1 fruit fly cellular context compared by ENCODE assay signal in the genomic region with DNA sequence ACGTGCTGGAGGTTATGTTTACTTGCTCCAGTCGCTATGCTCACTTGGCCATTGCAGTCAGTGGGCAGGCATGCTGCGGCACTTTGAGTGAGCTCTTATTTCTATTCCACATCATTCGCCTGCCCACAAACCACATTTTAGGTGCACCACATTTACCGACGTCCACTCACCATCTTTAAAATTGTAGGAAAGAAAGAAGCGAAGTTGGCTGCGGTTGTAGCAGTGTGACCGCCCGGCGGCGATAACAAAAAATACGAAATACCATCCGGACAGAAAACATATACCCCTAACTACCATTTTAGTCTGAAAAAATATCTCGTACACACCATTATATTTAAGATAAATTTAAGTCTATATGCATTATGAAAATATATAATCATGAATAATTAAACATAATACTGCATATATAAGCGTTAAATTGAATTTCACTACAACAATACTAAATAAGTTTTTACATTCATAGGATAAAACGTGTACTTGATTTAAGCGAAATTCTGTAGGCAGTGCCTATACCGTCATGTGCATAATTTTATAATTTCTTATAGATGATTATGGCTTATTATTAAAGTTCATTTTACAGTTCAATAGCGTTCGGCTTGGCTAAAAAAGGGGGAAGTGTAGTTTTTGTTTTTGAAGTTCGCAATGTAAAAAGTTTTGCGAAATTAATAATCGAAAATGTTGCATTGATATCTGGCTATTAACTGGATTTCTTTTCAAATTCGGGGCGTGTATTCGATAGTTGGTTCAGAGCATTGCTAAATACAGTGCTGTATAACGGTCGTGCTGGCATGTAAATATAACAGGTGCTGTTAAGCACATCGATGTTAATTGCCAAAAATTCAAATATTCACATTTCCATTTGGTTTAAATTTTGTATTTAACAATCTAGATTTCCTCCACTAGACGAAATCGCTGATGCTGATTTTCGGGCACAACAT.
A peak's percentile ranks its signal among the peaks of the same experiment; 100 is the strongest.
TF ChIP-seq lines count a peak whose summit lies in the region.

Gene RpL27A (minus strand): TSS at position 246 of the 938 bp plus-strand sequence.

TF ChIP-seq in whole organism, embryonic, 481 proteins besides CTCF, POLR2A, EP300 and RAD21 (continued from another document):
- TF ChIP-seq CG31224 (GFP tag; IDR thresholded peaks at IDR 0.05; lab: Robert Waterston, UW) (peak; percentile 54; the same call in 1 of the 2 replicates), CoRest (tag; optimal IDR thresholded peaks at IDR 0.05; lab: Kevin White, UChicago) (peak; percentile 81), CG5245 (GFP tag; optimal IDR thresholded peaks at IDR 0.05; lab: Kevin White, UChicago) (peak; percentile 65), BEAF-32 (GFP tag; optimal IDR thresholded peaks at IDR 0.05; lab: Kevin White, UChicago) (peak; percentile 76), HmgZ (tag; optimal IDR thresholded peaks at IDR 0.05; lab: Kevin White, UChicago) (peak; percentile 75), ara (GFP tag; IDR thresholded peaks at IDR 0.05; lab: Robert Waterston, UW) (peak; percentile 73), CG11560 (tag; IDR thresholded peaks at IDR 0.05; lab: Robert Waterston, UW) (no peak; the same call in 2 of the 3 replicates), chif (GFP tag; optimal IDR thresholded peaks at IDR 0.05; lab: Kevin White, UChicago) (peak; percentile 52 to 68), CG4617 (GFP tag; optimal IDR thresholded peaks at IDR 0.05; lab: Kevin White, UChicago; ENCODE audit: borderline replicate concordance) (peak; percentile 44), Dip2 (GFP tag; IDR thresholded peaks at IDR 0.05; lab: Robert Waterston, UW) (no peak), CG1233 (GFP tag; optimal IDR thresholded peaks at IDR 0.05; lab: Kevin White, UChicago) (peak; percentile 78), Chrac-16 (GFP tag; optimal IDR thresholded peaks at IDR 0.05; lab: Kevin White, UChicago) (peak; percentile 32), CG32772 (GFP tag; IDR thresholded peaks at IDR 0.05; lab: Robert Waterston, UW) (peak; percentile 61), CG31388 (GFP tag; optimal IDR thresholded peaks at IDR 0.05; lab: Kevin White, UChicago) (peak; percentile 32), NFAT (GFP tag; IDR thresholded peaks at IDR 0.05; lab: Robert Waterston, UW) (peak; percentile 92), B-H2 (GFP tag; optimal IDR thresholded peaks at IDR 0.05; lab: Kevin White, UChicago) (peak; percentile 90), CG10274 (GFP tag; optimal IDR thresholded peaks at IDR 0.05; lab: Kevin White, UChicago) (peak; percentile 61), Ssrp (tag; optimal IDR thresholded peaks at IDR 0.05; lab: Kevin White, UChicago) (peak; percentile 43), Oli (tag; optimal IDR thresholded peaks at IDR 0.05; lab: Kevin White, UChicago) (peak; percentile 66), btn (GFP tag; optimal IDR thresholded peaks at IDR 0.05; lab: Kevin White, UChicago) (peak; percentile 36), gcm2 (GFP tag; optimal IDR thresholded peaks at IDR 0.05; lab: Kevin White, UChicago) (peak; percentile 43), CHES-1-like (GFP tag; optimal IDR thresholded peaks at IDR 0.05; lab: Kevin White, UChicago) (peak; percentile 26), fd64A (GFP tag; optimal IDR thresholded peaks at IDR 0.05; lab: Kevin White, UChicago) (peak; percentile 80), CG10366 (GFP tag; IDR thresholded peaks at IDR 0.05; lab: Robert Waterston, UW) (peak; percentile 73), amos (GFP tag; IDR thresholded peaks at IDR 0.05; lab: Robert Waterston, UW; ENCODE audit: partially characterized antibody) (peak; percentile 72), Dbx (GFP tag; IDR thresholded peaks at IDR 0.05; lab: Robert Waterston, UW) (peak; percentile 89), HmgD (GFP tag; optimal IDR thresholded peaks at IDR 0.05; lab: Kevin White, UChicago) (peak; percentile 39), sens (GFP tag; lab: Kevin White, UChicago) (peak; percentile 82), disco-r (GFP tag; optimal IDR thresholded peaks at IDR 0.05; lab: Kevin White, UChicago) (peak; percentile 66), CG12942 (GFP tag; optimal IDR thresholded peaks at IDR 0.05; lab: Kevin White, UChicago) (peak; percentile 67), Side (GFP tag; optimal IDR thresholded peaks at IDR 0.05; lab: Kevin White, UChicago) (peak; percentile 78), salm (tag; optimal IDR thresholded peaks at IDR 0.05; lab: Kevin White, UChicago) (peak; percentile 51), Nf-YA (GFP tag; IDR thresholded peaks at IDR 0.05; lab: Robert Waterston, UW) (peak; percentile 63), tup (GFP tag; optimal IDR thresholded peaks at IDR 0.05; lab: Kevin White, UChicago) (no peak), sens-2 (GFP tag; IDR thresholded peaks at IDR 0.05; lab: Robert Waterston, UW) (peak; percentile 82), eve (GFP tag; optimal IDR thresholded peaks at IDR 0.05; lab: Kevin White, UChicago) (no peak), bab2 (GFP tag; optimal IDR thresholded peaks at IDR 0.05; lab: Kevin White, UChicago) (peak; percentile 36), Taf1 (GFP tag; IDR thresholded peaks at IDR 0.05; lab: Robert Waterston, UW) (peak; percentile 28; the same call in 1 of the 2 replicates), D19A (tag; optimal IDR thresholded peaks at IDR 0.05; lab: Kevin White, UChicago) (peak; percentile 65), CrebB (tag; optimal IDR thresholded peaks at IDR 0.05; lab: Kevin White, UChicago) (peak; percentile 86), CG8765 (GFP tag; IDR thresholded peaks at IDR 0.05; lab: Robert Waterston, UW) (no peak), dmrt11E (tag; optimal IDR thresholded peaks at IDR 0.05; lab: Kevin White, UChicago) (peak; percentile 58)
